Worm (Caenorhabditis elegans) whole organism, midembryonic: ENCODE data around the gene ada-2.

Experiments
- flt-1 ChIP-seq: fragments of 200-800 bp; sonication (Bioruptor generic); IDR thresholded peaks from 2 replicates; pipeline ENCODE4 v1.3.6; 2022; ENCODE audit warnings: missing genetic modification characterization, missing compliant biosample characterization
- klf-2 ChIP-seq: fragments of 200-800 bp; sonication (Bioruptor generic); conservative IDR thresholded peaks from 2 replicates; pipeline ENCODE4 v1.3.6; 2022; ENCODE audit warnings: missing genetic modification reagents, missing genetic modification characterization, missing compliant biosample characterization
- ref-1 ChIP-seq: fragments of 200-800 bp; sonication (Bioruptor generic); conservative IDR thresholded peaks from 2 replicates; pipeline ENCODE4 v1.3.6; 2022; ENCODE audit warnings: missing genetic modification reagents, missing genetic modification characterization, missing compliant biosample characterization
- tab-1 ChIP-seq: fragments of 200-800 bp; sonication (Bioruptor generic); IDR thresholded peaks from 2 replicates; pipeline ENCODE4 v1.3.6; 2022; ENCODE audit warnings: missing genetic modification characterization, missing compliant biosample characterization
- ztf-23 ChIP-seq: fragments of 200-800 bp; sonication (Bioruptor generic); IDR thresholded peaks from 2 replicates; pipeline ENCODE4 v1.3.6; 2022; ENCODE audit warnings: missing genetic modification reagents, missing genetic modification characterization, missing compliant biosample characterization
- ztf-29 ChIP-seq: fragments of 200-800 bp; sonication (Bioruptor generic); IDR thresholded peaks from 2 replicates; pipeline ENCODE4 v1.3.6; 2022; ENCODE audit warnings: missing genetic modification reagents, missing genetic modification characterization, missing compliant biosample characterization

- TF ChIP-seq ref-1 (GFP tag; lab: Robert Waterston, UW) = no peak
- no peak for TF ChIP-seq klf-2
- no peak for TF ChIP-seq tab-1 (GFP tag; lab: Robert Waterston, UW)
- no peak for TF ChIP-seq ztf-23 (GFP tag; lab: Robert Waterston, UW)
- no peak for TF ChIP-seq flt-1 (GFP tag; lab: Robert Waterston, UW)
- TF ChIP-seq ztf-29 (GFP tag; lab: Robert Waterston, UW) = no peak
Measured at ce11 chrII:7232517-7232916, 19.5 kb upstream of the ada-2 start, which contains the start of gene ctsa-3.1.
